Fruit fly (Drosophila melanogaster): Measurements from ENCODE around the gene Spase22-23.
A peak's percentile ranks its signal among the peaks of the same experiment; 100 is the strongest.

DNA sequence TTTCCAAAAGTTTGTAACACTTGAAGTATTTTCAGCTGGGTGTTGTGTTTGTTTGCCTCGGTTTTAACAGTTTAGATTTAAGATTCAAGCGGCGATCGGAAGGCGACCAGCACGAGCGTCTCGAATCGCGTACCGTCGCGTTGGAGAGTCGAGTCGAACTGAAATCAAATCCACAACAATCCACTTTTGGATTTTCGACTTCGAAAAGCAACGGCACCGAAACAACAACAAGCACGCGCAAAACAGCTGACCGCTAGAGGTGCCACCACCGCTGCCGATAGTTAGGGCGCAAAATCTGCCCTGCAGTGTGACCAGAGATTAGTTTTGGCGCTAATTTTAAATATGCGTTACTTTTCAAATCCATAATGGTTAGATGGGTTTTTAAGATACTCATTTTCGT is 41.2 kb upstream of the Spase22-23 start, which contains the start of gene jar:
- TF ChIP-seq CG32121 (GFP tag; IDR thresholded peaks at IDR 0.05) (peak; percentile 27; the same call in 1 of the 2 replicates), Ets98B (GFP tag; IDR thresholded peaks at IDR 0.05) (peak; percentile 49; the same call in 1 of the 2 replicates), rn (GFP tag; IDR thresholded peaks at IDR 0.05) (no peak), CG12605 (GFP tag; IDR thresholded peaks at IDR 0.05) (peak; percentile 29; the same call in 1 of the 2 replicates), CG10348 (GFP tag; IDR thresholded peaks at IDR 0.05) (no peak), D1 (tag; optimal IDR thresholded peaks at IDR 0.05) (no peak), CG17806 (tag; optimal IDR thresholded peaks at IDR 0.05) (no peak), CG14655 (GFP tag; optimal IDR thresholded peaks at IDR 0.05) (no peak), CG13204 (GFP tag; optimal IDR thresholded peaks at IDR 0.05) (peak; percentile 12), Snoo (tag; optimal IDR thresholded peaks at IDR 0.05) (peak; percentile 18), Pif1A (GFP tag; optimal IDR thresholded peaks at IDR 0.05) (no peak), Pif1B (GFP tag; optimal IDR thresholded peaks at IDR 0.05) (no peak), gl (tag; optimal IDR thresholded peaks at IDR 0.05) (peak; percentile 25)
